Worm (Caenorhabditis elegans) whole organism, L4 larva: ENCODE data around the gene F36A4.4.
A peak's percentile ranks its signal among the peaks of the same experiment; 100 is the strongest.

Experiments
- F10B5.3 ChIP-seq: sonication (generic microtip); optimal IDR thresholded peaks from 2 replicates; lab custom pipeline; 2016; ENCODE audit warnings: mild to moderate bottlenecking, missing genetic modification characterization, missing compliant biosample characterization
- F26F4.8 ChIP-seq: fragments of 200-800 bp; sonication (Bioruptor generic); conservative IDR thresholded peaks from 2 replicates; pipeline ENCODE4 v1.3.6; 2022; ENCODE audit warnings: missing genetic modification characterization, missing compliant biosample characterization
- F37D6.2 ChIP-seq: sonication (generic microtip); optimal IDR thresholded peaks from 2 replicates; lab custom pipeline; 2016; ENCODE audit warnings: mild to moderate bottlenecking, missing genetic modification characterization, missing compliant biosample characterization
- R02D3.7 ChIP-seq: fragments of 150-350 bp; sonication (generic microtip); optimal IDR thresholded peaks from 3 replicates; lab custom pipeline; 2014; ENCODE audit warnings: missing biosample characterization, missing genetic modification characterization
- T20F7.1 ChIP-seq: fragments of 200-800 bp; sonication (Bioruptor generic); optimal IDR thresholded peaks from 2 replicates; lab custom pipeline; 2018; ENCODE audit warnings: mild to moderate bottlenecking, missing genetic modification characterization, missing compliant biosample characterization
- T26A8.4 ChIP-seq: fragments of 200-800 bp; sonication (Bioruptor generic); IDR thresholded peaks from 2 replicates; pipeline ENCODE4 v1.3.6; 2022; ENCODE audit warnings: missing genetic modification characterization, missing compliant biosample characterization
- Y48G9A.11 ChIP-seq: fragments of 200-800 bp; sonication (Bioruptor generic); IDR thresholded peaks from 2 replicates; pipeline ENCODE4 v1.3.6; 2022; ENCODE audit warnings: missing genetic modification reagents, missing genetic modification characterization, missing compliant biosample characterization
- aha-1 ChIP-seq: fragments of 150-350 bp; peaks from one replicate; lab custom pipeline; 2014; ENCODE audit warnings: missing biosample characterization, missing genetic modification characterization
- aly-2 ChIP-seq: sonication (generic microtip); optimal IDR thresholded peaks from 2 replicates; lab custom pipeline; 2018; ENCODE audit warnings: missing biosample characterization, missing genetic modification characterization
- ama-1 ChIP-seq: fragments of 150-350 bp; optimal IDR thresholded peaks from 2 replicates; lab custom pipeline; 2014; ENCODE audit warnings: inconsistent platforms, mixed read lengths
- attf-4 ChIP-seq: sonication (generic microtip); optimal IDR thresholded peaks from 3 replicates; lab custom pipeline; 2017; ENCODE audit warnings: missing biosample characterization, missing genetic modification characterization
- ceh-28 ChIP-seq: fragments of 150-350 bp; optimal IDR thresholded peaks from 2 replicates; lab custom pipeline; 2014; ENCODE audit warnings: missing biosample characterization, missing genetic modification reagents, missing genetic modification characterization
- ctbp-1 ChIP-seq: fragments of 200-800 bp; sonication (Bioruptor generic); IDR thresholded peaks from 2 replicates; pipeline ENCODE4 v1.3.6; 2022; ENCODE audit warnings: missing genetic modification reagents, missing genetic modification characterization, missing compliant biosample characterization
- dmd-8 ChIP-seq: fragments of 200-800 bp; sonication (Bioruptor generic); IDR thresholded peaks from 2 replicates; pipeline ENCODE4 v1.3.6; 2022; ENCODE audit warnings: missing genetic modification characterization, missing compliant biosample characterization
- dmd-9 ChIP-seq: fragments of 200-800 bp; sonication (Bioruptor generic); IDR thresholded peaks from 2 replicates; pipeline ENCODE4 v1.3.6; 2022; ENCODE audit warnings: missing genetic modification reagents, missing genetic modification characterization, missing compliant biosample characterization
- dpl-1 ChIP-seq: fragments of 150-350 bp; optimal IDR thresholded peaks from 2 replicates; lab custom pipeline; 2014; ENCODE audit warnings: missing biosample characterization, missing genetic modification reagents, missing genetic modification characterization
- duxl-1 ChIP-seq: sonication (generic microtip); optimal IDR thresholded peaks from 2 replicates; lab custom pipeline; 2016; ENCODE audit warnings: mild to moderate bottlenecking, missing genetic modification characterization, moderate library complexity, missing compliant biosample characterization; ENCODE audit not compliant: poor library complexity
- egl-43 ChIP-seq: fragments of 200-800 bp; sonication (Bioruptor generic); IDR thresholded peaks from 2 replicates; pipeline ENCODE4 v1.3.6; 2022; ENCODE audit warnings: missing genetic modification reagents, missing genetic modification characterization, missing compliant biosample characterization
- gei-8 ChIP-seq: fragments of 200-800 bp; sonication (Bioruptor generic); optimal IDR thresholded peaks from 2 replicates; lab custom pipeline; 2018; ENCODE audit warnings: mild to moderate bottlenecking, missing genetic modification characterization, missing compliant biosample characterization
- hlh-11 ChIP-seq: fragments of 200-800 bp; sonication (Bioruptor generic); optimal IDR thresholded peaks from 2 replicates; lab custom pipeline; 2018; ENCODE audit warnings: mild to moderate bottlenecking, missing genetic modification characterization, missing compliant biosample characterization
- jun-1 ChIP-seq: fragments of 150-350 bp; optimal IDR thresholded peaks from 2 replicates; lab custom pipeline; 2014; ENCODE audit warnings: missing biosample characterization, missing genetic modification reagents, missing genetic modification characterization
- lim-7 ChIP-seq: fragments of 200-800 bp; sonication (Bioruptor generic); IDR thresholded peaks from 2 replicates; pipeline ENCODE4 v1.3.6; 2022; ENCODE audit warnings: missing genetic modification characterization, missing compliant biosample characterization
- lin-1 ChIP-seq: fragments of 200-800 bp; sonication (Bioruptor generic); IDR thresholded peaks from 2 replicates; pipeline ENCODE4 v1.3.6; 2022; ENCODE audit warnings: missing genetic modification reagents, missing genetic modification characterization, missing compliant biosample characterization
- lin-15B ChIP-seq: fragments of 150-350 bp; sonication (generic microtip); optimal IDR thresholded peaks from 3 replicates; lab custom pipeline; 2014; ENCODE audit warnings: missing biosample characterization, missing genetic modification characterization
- lin-29 ChIP-seq: fragments of 200-800 bp; sonication (Bioruptor generic); IDR thresholded peaks from 2 replicates; pipeline ENCODE4 v1.3.6; 2022; ENCODE audit warnings: missing genetic modification reagents, missing genetic modification characterization, missing compliant biosample characterization
- lin-38 ChIP-seq: fragments of 200-800 bp; sonication (Bioruptor generic); IDR thresholded peaks from 2 replicates; pipeline ENCODE4 v1.3.6; 2022; ENCODE audit warnings: missing genetic modification reagents, missing genetic modification characterization, missing compliant biosample characterization
- madf-9 ChIP-seq: fragments of 200-800 bp; sonication (Bioruptor generic); conservative IDR thresholded peaks from 2 replicates; pipeline ENCODE4 v1.3.6; 2022; ENCODE audit warnings: missing genetic modification reagents, missing genetic modification characterization, missing compliant biosample characterization
- mdl-1 ChIP-seq, 2 experiments: fragments of 150-350 bp in 1 of 2; sonication (generic microtip) in 1 of 2; optimal IDR thresholded peaks; 2 replicates each; lab custom pipeline; 2014 to 2017; ENCODE audit warnings: missing biosample characterization in 2 of 2, missing genetic modification characterization in 2 of 2
- mxl-3 ChIP-seq: fragments of 200-800 bp; sonication (Bioruptor generic); optimal IDR thresholded peaks from 2 replicates; lab custom pipeline; 2018; ENCODE audit warnings: mild to moderate bottlenecking, missing genetic modification characterization, missing compliant biosample characterization
- nhr-10 ChIP-seq: fragments of 150-350 bp; optimal IDR thresholded peaks from 2 replicates; lab custom pipeline; 2014; ENCODE audit warnings: missing biosample characterization, missing genetic modification characterization
- nhr-237 ChIP-seq: sonication (generic microtip); optimal IDR thresholded peaks from 2 replicates; lab custom pipeline; 2017; ENCODE audit warnings: missing biosample characterization, missing genetic modification characterization
- nhr-28 ChIP-seq: fragments of 150-350 bp; optimal IDR thresholded peaks from 2 replicates; lab custom pipeline; 2014; ENCODE audit warnings: missing biosample characterization, missing genetic modification characterization
- nhr-48 ChIP-seq: sonication (generic microtip); optimal IDR thresholded peaks from 2 replicates; lab custom pipeline; 2016; ENCODE audit warnings: mild to moderate bottlenecking, missing genetic modification characterization, missing compliant biosample characterization
- nhr-6 ChIP-seq: fragments of 150-350 bp; optimal IDR thresholded peaks from 2 replicates; lab custom pipeline; 2014; ENCODE audit warnings: missing biosample characterization, missing genetic modification characterization
- nhr-76 ChIP-seq: fragments of 150-350 bp; optimal IDR thresholded peaks from 2 replicates; lab custom pipeline; 2014; ENCODE audit warnings: missing biosample characterization, missing genetic modification characterization
- php-3 ChIP-seq: fragments of 200-800 bp; sonication (Bioruptor generic); IDR thresholded peaks from 2 replicates; pipeline ENCODE4 v1.3.6; 2022; ENCODE audit warnings: missing genetic modification reagents, missing genetic modification characterization, missing compliant biosample characterization
- saeg-2 ChIP-seq: fragments of 200-800 bp; sonication (Bioruptor generic); IDR thresholded peaks from 2 replicates; pipeline ENCODE4 v1.3.6; 2022; ENCODE audit warnings: missing genetic modification reagents, missing genetic modification characterization, missing compliant biosample characterization
- set-16 ChIP-seq: fragments of 200-800 bp; sonication (Bioruptor generic); IDR thresholded peaks from 2 replicates; pipeline ENCODE4 v1.3.6; 2022; ENCODE audit warnings: missing genetic modification reagents, missing genetic modification characterization, missing compliant biosample characterization
- tag-97 ChIP-seq: fragments of 200-800 bp; sonication (Bioruptor generic); IDR thresholded peaks from 2 replicates; pipeline ENCODE4 v1.3.6; 2022; ENCODE audit warnings: missing genetic modification characterization, missing compliant biosample characterization
- unc-62 ChIP-seq, 3 experiments: fragments of 150-350 bp in 1 of 3; sonication (generic microtip); optimal IDR thresholded peaks in 2 of 3; peaks in 1 of 3; 1 replicate in 1 of 3; 2 replicates in 2 of 3; lab custom pipeline; 2014 to 2017; ENCODE audit warnings: missing biosample characterization in 3 of 3, missing genetic modification characterization in 3 of 3, missing genetic modification reagents in 3 of 3, missing genotype in 1 of 3
- ztf-7 ChIP-seq: fragments of 150-350 bp; optimal IDR thresholded peaks from 2 replicates; lab custom pipeline; 2014; ENCODE audit warnings: missing biosample characterization, missing genetic modification characterization

Gene F36A4.4

ce11 chrIV:4225851-4226250, 41.6 kb upstream of the F36A4.4 start, which contains the start of gene srbc-71:
TSS of gene srbc-71 (minus strand) at chrIV:4225951.
- TF ChIP-seq aha-1 (peak; percentile 18), R02D3.7 (tag; lab: Kevin White, UChicago) (no peak)

ce11 chrIV:4227917-4228316, 39.5 kb upstream of the F36A4.4 start, which contains the start of gene srbc-70:
TSS of gene srbc-70 (minus strand) at chrIV:4228017.
- TF ChIP-seq jun-1 (tag; lab: Kevin White, UChicago) (no peak), dpl-1 (GFP tag; lab: Kevin White, UChicago) (no peak), ctbp-1 (GFP tag; lab: Robert Waterston, UW) (no peak), F10B5.3 (tag; lab: Kevin White, UChicago) (no peak), F26F4.8 (GFP tag; lab: Robert Waterston, UW) (no peak), ceh-28 (tag; lab: Kevin White, UChicago) (no peak), nhr-237 (tag; lab: Kevin White, UChicago) (no peak), F37D6.2 (no peak), R02D3.7 (tag; lab: Kevin White, UChicago) (no peak), nhr-6 (tag; lab: Kevin White, UChicago) (no peak), lin-15B (tag; lab: Kevin White, UChicago) (no peak), dmd-9 (GFP tag; lab: Robert Waterston, UW) (no peak), dmd-8 (GFP tag; lab: Robert Waterston, UW) (no peak)
- TF ChIP-seq, all 104 proteins: peak for 0

- TF ChIP-seq Y48G9A.11 (GFP tag; lab: Robert Waterston, UW), result no peak
- no peak for TF ChIP-seq tag-97
- no peak for TF ChIP-seq madf-9
- no peak for TF ChIP-seq nhr-48 (tag; lab: Kevin White, UChicago)
- peak; percentile 67; the same call in 1 of the 2 replicates for TF ChIP-seq T26A8.4
- TF ChIP-seq lin-1 (GFP tag; lab: Robert Waterston, UW), result no peak
- peak; percentile 84 for TF ChIP-seq ama-1 (lab: Kevin White, UChicago)
- no peak for TF ChIP-seq gei-8
- TF ChIP-seq nhr-28, result peak; percentile 8
- TF ChIP-seq lim-7 (GFP tag; lab: Robert Waterston, UW), result 0 out of 2 replicates have a peak, but pooled peaks have one; percentile 11
- peak; percentile 73; the same call in 1 of the 2 replicates for TF ChIP-seq egl-43 (GFP tag; lab: Robert Waterston, UW)
Observed at ce11 chrIV:4235315-4236024, 31.9 kb upstream of the F36A4.4 start, which contains the start of the genes zipt-2.2 and dpy-13. TSS of gene zipt-2.2 (minus strand) at chrIV:4235365. TSS of gene dpy-13 (plus strand) at chrIV:4235614.

ce11 chrIV:4236025-4236407, 31.4 kb upstream of the F36A4.4 start:
- TF ChIP-seq set-16 (GFP tag; lab: Robert Waterston, UW), result peak; percentile 97
- no peak for TF ChIP-seq aly-2 (tag; lab: Kevin White, UChicago)
- TF ChIP-seq T26A8.4, result peak; percentile 4; the same call in 1 of the 2 replicates
- no peak for TF ChIP-seq dmd-8 (GFP tag; lab: Robert Waterston, UW)

- TF ChIP-seq nhr-10 (tag; lab: Kevin White, UChicago) (peak; percentile 53), lin-29 (GFP tag; lab: Robert Waterston, UW) (0 out of 2 replicates have a peak, but pooled peaks have one; percentile 32), hlh-11 (tag; lab: Kevin White, UChicago) (peak; percentile 12), dpl-1 (GFP tag; lab: Kevin White, UChicago) (peak; percentile 11), nhr-76 (tag; lab: Kevin White, UChicago) (no peak), attf-4 (tag; lab: Kevin White, UChicago) (no peak), ama-1 (lab: Kevin White, UChicago) (peak; percentile 55), ctbp-1 (GFP tag; lab: Robert Waterston, UW) (no peak), T26A8.4 (peak; percentile 69; the same call in 1 of the 2 replicates), php-3 (GFP tag; lab: Robert Waterston, UW) (no peak), aly-2 (tag; lab: Kevin White, UChicago) (no peak), duxl-1 (tag; lab: Kevin White, UChicago) (peak; percentile 3), unc-62 (GFP tag; optimal IDR thresholded peaks at IDR 0.05 in 1 of 2; lab: Kevin White, UChicago) (peak in 1 of 2 experiments; percentile 40), unc-62 (tag; optimal IDR thresholded peaks at IDR 0.05; lab: Kevin White, UChicago) (no peak), madf-9 (no peak), F26F4.8 (GFP tag; lab: Robert Waterston, UW) (no peak), ztf-7 (tag; lab: Kevin White, UChicago) (no peak), dmd-9 (GFP tag; lab: Robert Waterston, UW) (no peak), mdl-1 (tag; optimal IDR thresholded peaks at IDR 0.05; lab: Kevin White, UChicago) (no peak), T20F7.1 (GFP tag; lab: Kevin White, UChicago) (no peak), mxl-3 (peak; percentile 42), saeg-2 (no peak), lin-1 (GFP tag; lab: Robert Waterston, UW) (no peak), lin-38 (GFP tag; lab: Robert Waterston, UW) (no peak), nhr-28 (peak; percentile 24), lim-7 (GFP tag; lab: Robert Waterston, UW) (no peak)
Observed at ce11 chrIV:4236671-4237070, 30.7 kb upstream of the F36A4.4 start.
